Worm (Caenorhabditis elegans): ENCODE results near the gene ZK1067.3.

- TF ChIP-seq blmp-1 (tag; optimal IDR thresholded peaks at IDR 0.05) (no peak), mep-1 (tag; optimal IDR thresholded peaks at IDR 0.05) (no peak), lin-13 (tag; optimal IDR thresholded peaks at IDR 0.05) (no peak), elt-3 (tag; optimal IDR thresholded peaks at IDR 0.05) (no peak), nhr-28 (tag; optimal IDR thresholded peaks at IDR 0.05) (no peak), pha-4 (tag; optimal IDR thresholded peaks at IDR 0.05) (no peak), snpc-4 (tag; optimal IDR thresholded peaks at IDR 0.05) (no peak), hlh-1 (tag; optimal IDR thresholded peaks at IDR 0.05) (no peak)
These were observed 34.7 kb upstream of the ZK1067.3 start, which contains the start of gene sym-2 for ce11 chrII:9188380-9188779.
